Fruit fly (Drosophila melanogaster) whole organism, adult: ENCODE results near the gene RpS29.

Experiments used
- CG11617 ChIP-seq: fragments of 200-800 bp; sonication (Bioruptor generic); optimal IDR thresholded peaks from 2 replicates; lab custom pipeline; 2017; ENCODE audit warnings: mild to moderate bottlenecking, missing biosample characterization, missing genetic modification reagents, missing genetic modification characterization
- CG12768 ChIP-seq: fragments of 200-800 bp; sonication (Bioruptor generic); optimal IDR thresholded peaks from 2 replicates; lab custom pipeline; 2017; ENCODE audit warnings: missing biosample characterization, missing genetic modification characterization, mild to moderate bottlenecking, moderate library complexity, missing genetic modification reagents
- CG14711 ChIP-seq: fragments of 200-800 bp; sonication (Bioruptor generic); optimal IDR thresholded peaks from 2 replicates; lab custom pipeline; 2018; ENCODE audit warnings: missing biosample characterization, mild to moderate bottlenecking, missing genetic modification characterization, moderate library complexity
- CG1620 ChIP-seq: fragments of 200-800 bp; sonication (Bioruptor generic); optimal IDR thresholded peaks from 2 replicates; lab custom pipeline; 2016; ENCODE audit warnings: missing biosample characterization, missing genetic modification characterization
- CG33017 ChIP-seq: fragments of 200-800 bp; sonication (Bioruptor generic); optimal IDR thresholded peaks from 2 replicates; lab custom pipeline; 2018; ENCODE audit warnings: missing biosample characterization, mild to moderate bottlenecking, missing genetic modification characterization, moderate library complexity
- CG5204 ChIP-seq: fragments of 200-800 bp; sonication (Bioruptor generic); optimal IDR thresholded peaks from 2 replicates; lab custom pipeline; 2016; ENCODE audit warnings: missing biosample characterization, missing genetic modification characterization
- CG7045 ChIP-seq: fragments of 200-800 bp; sonication (Bioruptor generic); optimal IDR thresholded peaks from 2 replicates; lab custom pipeline; 2017; ENCODE audit warnings: missing biosample characterization, mild to moderate bottlenecking, missing genetic modification characterization
- CG7101 ChIP-seq: fragments of 200-800 bp; sonication (Bioruptor generic); optimal IDR thresholded peaks from 2 replicates; lab custom pipeline; 2018; ENCODE audit warnings: missing biosample characterization, mild to moderate bottlenecking, missing genetic modification characterization, moderate library complexity
- Clk ChIP-seq: fragments of 200-800 bp; sonication (Bioruptor generic); optimal IDR thresholded peaks from 2 replicates; lab custom pipeline; 2017; ENCODE audit warnings: missing biosample characterization, missing genetic modification characterization
- Crg-1 ChIP-seq: fragments of 200-800 bp; sonication (Bioruptor generic); optimal IDR thresholded peaks from 2 replicates; lab custom pipeline; 2016; ENCODE audit warnings: missing biosample characterization, missing genetic modification characterization
- Hr96 ChIP-seq: fragments of 200-800 bp; sonication (Bioruptor generic); optimal IDR thresholded peaks from 2 replicates; lab custom pipeline; 2016; ENCODE audit warnings: missing biosample characterization, missing genetic modification characterization
- Mnt ChIP-seq: fragments of 200-800 bp; sonication (Bioruptor generic); optimal IDR thresholded peaks from 2 replicates; lab custom pipeline; 2016; ENCODE audit warnings: missing biosample characterization, mild to moderate bottlenecking, missing genetic modification characterization
- bab1 ChIP-seq: fragments of 200-800 bp; sonication (Bioruptor generic); optimal IDR thresholded peaks from 3 replicates; lab custom pipeline; 2019; ENCODE audit warnings: missing biosample characterization, mild to moderate bottlenecking, missing genetic modification characterization, moderate library complexity
- cic ChIP-seq: fragments of 200-800 bp; sonication (Bioruptor generic); optimal IDR thresholded peaks from 2 replicates; lab custom pipeline; 2017; ENCODE audit warnings: missing biosample characterization, mild to moderate bottlenecking, missing genetic modification characterization, moderate library complexity
- cnc ChIP-seq, 2 experiments: fragments of >200 bp; optimal IDR thresholded peaks; 2 replicates each; lab custom pipeline; 2017
- kay ChIP-seq: fragments of 200-800 bp; sonication (Bioruptor generic); peaks from one replicate; lab custom pipeline; 2016; ENCODE audit warnings: missing biosample characterization, missing genetic modification characterization, borderline replicate concordance
- ovo ChIP-seq: fragments of 200-800 bp; sonication (Bioruptor generic); optimal IDR thresholded peaks from 2 replicates; lab custom pipeline; 2016; ENCODE audit warnings: missing biosample characterization, missing genetic modification characterization
- pad ChIP-seq: fragments of 200-800 bp; sonication (Bioruptor generic); optimal IDR thresholded peaks from 3 replicates; lab custom pipeline; 2017; ENCODE audit warnings: missing biosample characterization, missing genetic modification characterization, mild to moderate bottlenecking, moderate library complexity, missing genetic modification reagents
- tj ChIP-seq: fragments of 200-800 bp; sonication (Bioruptor generic); optimal IDR thresholded peaks from 3 replicates; lab custom pipeline; 2017; ENCODE audit warnings: missing biosample characterization, mild to moderate bottlenecking, missing genetic modification characterization, moderate library complexity
- toe ChIP-seq: fragments of 200-800 bp; sonication (Bioruptor generic); optimal IDR thresholded peaks from 2 replicates; lab custom pipeline; 2016; ENCODE audit warnings: missing biosample characterization, missing genetic modification characterization

RpS29 gene

dm6 chr3R:9800644-9801330 lies 22.9 kb downstream of the RpS29 start, which contains the start of the genes CG9467 and CG8526:
Gene CG9467, minus strand, starts transcription at chr3R:9801026.
Gene CG8526, plus strand, starts transcription at chr3R:9801280.
- TF ChIP-seq CG11617: peak; percentile 73
- peak; percentile 59 for TF ChIP-seq bab1
- TF ChIP-seq CG12768 (GFP tag; lab: Kevin White, UChicago): peak; percentile 60
- TF ChIP-seq tj: peak; percentile 61
- TF ChIP-seq CG7101: peak; percentile 68
- TF ChIP-seq CG7045 (GFP tag; lab: Kevin White, UChicago): peak; percentile 64
- TF ChIP-seq CG14711 (tag; lab: Kevin White, UChicago): peak; percentile 66
- peak; percentile 63 for TF ChIP-seq Mnt (GFP tag; lab: Kevin White, UChicago)
- TF ChIP-seq cnc (optimal IDR thresholded peaks at IDR 0.05; lab: Kevin White, UChicago): no peak
- TF ChIP-seq CG33017: no peak
- TF ChIP-seq Crg-1 (GFP tag; lab: Kevin White, UChicago): peak; percentile 66
- peak; percentile 82 for TF ChIP-seq toe
- peak; percentile 37 for TF ChIP-seq Clk
- no peak for TF ChIP-seq cic (GFP tag; lab: Kevin White, UChicago)
- TF ChIP-seq pad: peak; percentile 65
- no peak for TF ChIP-seq Hr96 (GFP tag; lab: Kevin White, UChicago)
- TF ChIP-seq kay (GFP tag; lab: Kevin White, UChicago): no peak
- peak; percentile 85 for TF ChIP-seq ovo (GFP tag; lab: Kevin White, UChicago)
- no peak for TF ChIP-seq CG5204 (GFP tag; lab: Kevin White, UChicago)
- TF ChIP-seq CG1620: peak; percentile 63

- TF ChIP-seq ovo (GFP tag; lab: Kevin White, UChicago): peak; percentile 2
- TF ChIP-seq cic (GFP tag; lab: Kevin White, UChicago): peak; percentile 81
- TF ChIP-seq CG33017: peak; percentile 58
- TF ChIP-seq Hr96 (GFP tag; lab: Kevin White, UChicago): peak; percentile 67
- TF ChIP-seq CG7045 (GFP tag; lab: Kevin White, UChicago): peak; percentile 68
- no peak for TF ChIP-seq cnc (optimal IDR thresholded peaks at IDR 0.05; lab: Kevin White, UChicago)
- TF ChIP-seq Clk: peak; percentile 37
- TF ChIP-seq toe: no peak
- TF ChIP-seq CG5204 (GFP tag; lab: Kevin White, UChicago): no peak
- peak; percentile 78 for TF ChIP-seq tj
- TF ChIP-seq CG7101: peak; percentile 19
- TF ChIP-seq pad: peak; percentile 87
- TF ChIP-seq CG14711 (tag; lab: Kevin White, UChicago): peak; percentile 32
- no peak for TF ChIP-seq CG1620
- peak; percentile 36 for TF ChIP-seq Crg-1 (GFP tag; lab: Kevin White, UChicago)
- TF ChIP-seq Mnt (GFP tag; lab: Kevin White, UChicago): peak; percentile 67
- peak; percentile 79 for TF ChIP-seq CG12768 (GFP tag; lab: Kevin White, UChicago)
- peak; percentile 86 for TF ChIP-seq CG11617
Observed at dm6 chr3R:9808946-9809545, 31.2 kb downstream of the RpS29 start, which contains the start of gene FBXO11. Gene FBXO11, minus strand, starts transcription at chr3R:9809368.

- TF ChIP-seq CG12768 (GFP tag; lab: Kevin White, UChicago) (no peak), CG7101 (no peak), bab1 (no peak), CG1620 (no peak), Clk (no peak), CG14711 (tag; lab: Kevin White, UChicago) (no peak), tj (no peak), ovo (GFP tag; lab: Kevin White, UChicago) (no peak), CG7045 (GFP tag; lab: Kevin White, UChicago) (no peak), kay (GFP tag; lab: Kevin White, UChicago) (no peak), toe (no peak), CG5204 (GFP tag; lab: Kevin White, UChicago) (no peak), Crg-1 (GFP tag; lab: Kevin White, UChicago) (no peak), cnc (optimal IDR thresholded peaks at IDR 0.05; lab: Kevin White, UChicago) (no peak), CG33017 (no peak), cic (GFP tag; lab: Kevin White, UChicago) (no peak), CG11617 (no peak), pad (no peak), Hr96 (GFP tag; lab: Kevin White, UChicago) (no peak)
Observed at dm6 chr3R:9812447-9812846, 34.6 kb downstream of the RpS29 start, which contains the start of gene CG8534. Gene CG8534, plus strand, starts transcription at chr3R:9812747.

- no peak for TF ChIP-seq CG12768 (GFP tag; lab: Kevin White, UChicago)
- no peak for TF ChIP-seq Crg-1 (GFP tag; lab: Kevin White, UChicago)
- no peak for TF ChIP-seq toe
Observed at dm6 chr3R:9813861-9814260, 36.0 kb downstream of the RpS29 start, which contains the start of gene eloF. Gene eloF, plus strand, starts transcription at chr3R:9814161.

dm6 chr3R:9816879-9817278 lies 39.0 kb downstream of the RpS29 start, which contains the start of gene CG16904:
Gene CG16904, minus strand, starts transcription at chr3R:9816979.
- TF ChIP-seq Hr96 (GFP tag; lab: Kevin White, UChicago) (no peak), Crg-1 (GFP tag; lab: Kevin White, UChicago) (no peak), CG14711 (tag; lab: Kevin White, UChicago) (no peak), tj (no peak), CG1620 (no peak), bab1 (no peak), CG12768 (GFP tag; lab: Kevin White, UChicago) (no peak), CG33017 (no peak), CG5204 (GFP tag; lab: Kevin White, UChicago) (no peak), cic (GFP tag; lab: Kevin White, UChicago) (no peak), CG7045 (GFP tag; lab: Kevin White, UChicago) (no peak), toe (no peak), CG11617 (no peak), Clk (no peak), pad (no peak), Mnt (GFP tag; lab: Kevin White, UChicago) (no peak), CG7101 (no peak), kay (GFP tag; lab: Kevin White, UChicago) (no peak), ovo (GFP tag; lab: Kevin White, UChicago) (no peak), cnc (optimal IDR thresholded peaks at IDR 0.05; lab: Kevin White, UChicago) (no peak)
